Worm (Caenorhabditis elegans) whole organism, L4 larva: Measurements from ENCODE around the gene gpb-1.
A peak's percentile ranks its signal among the peaks of the same experiment; 100 is the strongest.

Experiments
- F26F4.8 ChIP-seq: fragments of 200-800 bp; sonication (Bioruptor generic); conservative IDR thresholded peaks from 2 replicates; pipeline ENCODE4 v1.3.6; 2022; ENCODE audit warnings: missing genetic modification characterization, missing compliant biosample characterization
- F37D6.2 ChIP-seq: sonication (generic microtip); optimal IDR thresholded peaks from 2 replicates; lab custom pipeline; 2016; ENCODE audit warnings: mild to moderate bottlenecking, missing genetic modification characterization, missing compliant biosample characterization
- T26A8.4 ChIP-seq: fragments of 200-800 bp; sonication (Bioruptor generic); IDR thresholded peaks from 2 replicates; pipeline ENCODE4 v1.3.6; 2022; ENCODE audit warnings: missing genetic modification characterization, missing compliant biosample characterization
- Y48G9A.11 ChIP-seq: fragments of 200-800 bp; sonication (Bioruptor generic); IDR thresholded peaks from 2 replicates; pipeline ENCODE4 v1.3.6; 2022; ENCODE audit warnings: missing genetic modification reagents, missing genetic modification characterization, missing compliant biosample characterization
- Y5F2A.4 ChIP-seq: fragments of 200-800 bp; sonication (Bioruptor generic); optimal IDR thresholded peaks from 2 replicates; lab custom pipeline; 2018; ENCODE audit warnings: mild to moderate bottlenecking, missing genetic modification characterization, missing compliant biosample characterization
- ZK337.2 ChIP-seq: fragments of 200-800 bp; sonication (Bioruptor generic); IDR thresholded peaks from 2 replicates; pipeline ENCODE4 v1.3.6; 2022; ENCODE audit warnings: missing genetic modification reagents, missing genetic modification characterization, missing compliant biosample characterization
- ZK546.5 ChIP-seq, 2 experiments: sonication (generic microtip); optimal IDR thresholded peaks; 2 replicates each; lab custom pipeline; 2017; ENCODE audit warnings: missing biosample characterization in 2 of 2, missing genetic modification characterization in 2 of 2
- ama-1 ChIP-seq: fragments of 150-350 bp; optimal IDR thresholded peaks from 2 replicates; lab custom pipeline; 2014; ENCODE audit warnings: inconsistent platforms, mixed read lengths
- arid-1 ChIP-seq: fragments of 200-800 bp; sonication (Bioruptor generic); conservative IDR thresholded peaks from 2 replicates; pipeline ENCODE4 v1.3.6; 2022; ENCODE audit warnings: missing genetic modification reagents, missing genetic modification characterization, missing compliant biosample characterization
- ceh-20 ChIP-seq: fragments of 200-800 bp; sonication (Bioruptor generic); IDR thresholded peaks from 2 replicates; pipeline ENCODE4 v1.3.6; 2022; ENCODE audit warnings: missing genetic modification reagents, missing genetic modification characterization, missing compliant biosample characterization
- ceh-28 ChIP-seq: fragments of 150-350 bp; optimal IDR thresholded peaks from 2 replicates; lab custom pipeline; 2014; ENCODE audit warnings: missing biosample characterization, missing genetic modification reagents, missing genetic modification characterization
- ceh-32 ChIP-seq: sonication (generic microtip); optimal IDR thresholded peaks from 2 replicates; lab custom pipeline; 2016; ENCODE audit warnings: mild to moderate bottlenecking, missing genetic modification characterization, missing compliant biosample characterization; ENCODE audit not compliant: poor library complexity
- ceh-44 ChIP-seq: fragments of 200-800 bp; sonication (Bioruptor generic); IDR thresholded peaks from 2 replicates; pipeline ENCODE4 v1.3.6; 2022; ENCODE audit warnings: missing genetic modification reagents, missing genetic modification characterization, missing compliant biosample characterization
- cey-2 ChIP-seq: sonication (generic microtip); optimal IDR thresholded peaks from 3 replicates; lab custom pipeline; 2017; ENCODE audit warnings: missing genetic modification characterization, mild to moderate bottlenecking, missing compliant biosample characterization, antibody characterized with exemption, borderline replicate concordance; ENCODE audit not compliant: insufficient read depth
- ctbp-1 ChIP-seq: fragments of 200-800 bp; sonication (Bioruptor generic); IDR thresholded peaks from 2 replicates; pipeline ENCODE4 v1.3.6; 2022; ENCODE audit warnings: missing genetic modification reagents, missing genetic modification characterization, missing compliant biosample characterization
- daf-16 ChIP-seq, 3 experiments: sonication (generic microtip); optimal IDR thresholded peaks; 2 replicates each; lab custom pipeline; 2016 to 2017; ENCODE audit warnings: missing genetic modification characterization in 3 of 3, missing genetic modification reagents in 3 of 3, mild to moderate bottlenecking in 2 of 3, missing compliant biosample characterization in 2 of 3, missing biosample characterization in 1 of 3, moderate library complexity in 1 of 3
- daf-19 ChIP-seq: fragments of 200-800 bp; sonication (Bioruptor generic); conservative IDR thresholded peaks from 2 replicates; pipeline ENCODE4 v1.3.6; 2022; ENCODE audit warnings: missing genetic modification characterization, missing compliant biosample characterization
- dmd-6 ChIP-seq: fragments of 200-800 bp; sonication (Bioruptor generic); IDR thresholded peaks from 2 replicates; pipeline ENCODE4 v1.3.6; 2022; ENCODE audit warnings: missing genetic modification reagents, missing genetic modification characterization, missing compliant biosample characterization
- dmd-8 ChIP-seq: fragments of 200-800 bp; sonication (Bioruptor generic); IDR thresholded peaks from 2 replicates; pipeline ENCODE4 v1.3.6; 2022; ENCODE audit warnings: missing genetic modification characterization, missing compliant biosample characterization
- dmd-9 ChIP-seq: fragments of 200-800 bp; sonication (Bioruptor generic); IDR thresholded peaks from 2 replicates; pipeline ENCODE4 v1.3.6; 2022; ENCODE audit warnings: missing genetic modification reagents, missing genetic modification characterization, missing compliant biosample characterization
- dpl-1 ChIP-seq: fragments of 150-350 bp; optimal IDR thresholded peaks from 2 replicates; lab custom pipeline; 2014; ENCODE audit warnings: missing biosample characterization, missing genetic modification reagents, missing genetic modification characterization
- egl-27 ChIP-seq: sonication (generic microtip); optimal IDR thresholded peaks from 3 replicates; lab custom pipeline; 2017; ENCODE audit warnings: missing biosample characterization, missing genetic modification reagents, missing genetic modification characterization
- hif-1 ChIP-seq, 2 experiments: sonication (generic microtip); optimal IDR thresholded peaks; 2 replicates each; lab custom pipeline; 2016 to 2017; ENCODE audit warnings: missing compliant biosample characterization in 2 of 2, missing genetic modification characterization in 2 of 2, missing genetic modification reagents in 2 of 2, missing genotype in 2 of 2, mild to moderate bottlenecking in 1 of 2
- hlh-30 ChIP-seq: sonication (generic microtip); optimal IDR thresholded peaks from 2 replicates; lab custom pipeline; 2017; ENCODE audit warnings: antibody characterized with exemption, mild to moderate bottlenecking, missing genetic modification characterization, missing compliant biosample characterization; ENCODE audit not compliant: insufficient read depth
- lin-15B ChIP-seq: fragments of 150-350 bp; sonication (generic microtip); optimal IDR thresholded peaks from 3 replicates; lab custom pipeline; 2014; ENCODE audit warnings: missing biosample characterization, missing genetic modification characterization
- lin-39 ChIP-seq: fragments of 150-350 bp; optimal IDR thresholded peaks from 2 replicates; lab custom pipeline; 2014; ENCODE audit warnings: missing biosample characterization, missing genetic modification reagents, missing genetic modification characterization
- madf-9 ChIP-seq: fragments of 200-800 bp; sonication (Bioruptor generic); conservative IDR thresholded peaks from 2 replicates; pipeline ENCODE4 v1.3.6; 2022; ENCODE audit warnings: missing genetic modification reagents, missing genetic modification characterization, missing compliant biosample characterization
- mdl-1 ChIP-seq, 2 experiments: fragments of 150-350 bp in 1 of 2; sonication (generic microtip) in 1 of 2; optimal IDR thresholded peaks; 2 replicates each; lab custom pipeline; 2014 to 2017; ENCODE audit warnings: missing biosample characterization in 2 of 2, missing genetic modification characterization in 2 of 2
- mxl-3 ChIP-seq: fragments of 200-800 bp; sonication (Bioruptor generic); optimal IDR thresholded peaks from 2 replicates; lab custom pipeline; 2018; ENCODE audit warnings: mild to moderate bottlenecking, missing genetic modification characterization, missing compliant biosample characterization
- nhr-102 ChIP-seq: sonication (generic microtip); optimal IDR thresholded peaks from 2 replicates; lab custom pipeline; 2016; ENCODE audit warnings: mild to moderate bottlenecking, missing genetic modification characterization, moderate library complexity, missing compliant biosample characterization
- nhr-25 ChIP-seq: sonication (generic microtip); optimal IDR thresholded peaks from 2 replicates; lab custom pipeline; 2017; ENCODE audit warnings: missing genetic modification characterization, mild to moderate bottlenecking, missing compliant biosample characterization, antibody characterized with exemption, moderate library complexity, borderline replicate concordance; ENCODE audit not compliant: insufficient read depth
- nhr-28 ChIP-seq: fragments of 150-350 bp; optimal IDR thresholded peaks from 2 replicates; lab custom pipeline; 2014; ENCODE audit warnings: missing biosample characterization, missing genetic modification characterization
- nhr-42 ChIP-seq: fragments of 200-800 bp; sonication (Bioruptor generic); IDR thresholded peaks from 2 replicates; pipeline ENCODE4 v1.3.6; 2022; ENCODE audit warnings: missing genetic modification characterization, missing compliant biosample characterization
- nhr-48 ChIP-seq: sonication (generic microtip); optimal IDR thresholded peaks from 2 replicates; lab custom pipeline; 2016; ENCODE audit warnings: mild to moderate bottlenecking, missing genetic modification characterization, missing compliant biosample characterization
- nhr-6 ChIP-seq: fragments of 150-350 bp; optimal IDR thresholded peaks from 2 replicates; lab custom pipeline; 2014; ENCODE audit warnings: missing biosample characterization, missing genetic modification characterization
- nhr-76 ChIP-seq: fragments of 150-350 bp; optimal IDR thresholded peaks from 2 replicates; lab custom pipeline; 2014; ENCODE audit warnings: missing biosample characterization, missing genetic modification characterization
- nhr-77 ChIP-seq: fragments of 150-350 bp; optimal IDR thresholded peaks from 2 replicates; lab custom pipeline; 2014; ENCODE audit warnings: missing biosample characterization, missing genetic modification characterization
- php-3 ChIP-seq: fragments of 200-800 bp; sonication (Bioruptor generic); IDR thresholded peaks from 2 replicates; pipeline ENCODE4 v1.3.6; 2022; ENCODE audit warnings: missing genetic modification reagents, missing genetic modification characterization, missing compliant biosample characterization
- rbr-2 ChIP-seq: sonication (generic microtip); optimal IDR thresholded peaks from 2 replicates; lab custom pipeline; 2016; ENCODE audit warnings: missing genotype, missing genetic modification characterization, missing compliant biosample characterization
- sdz-12 ChIP-seq: fragments of 200-800 bp; sonication (Bioruptor generic); optimal IDR thresholded peaks from 2 replicates; lab custom pipeline; 2018; ENCODE audit warnings: mild to moderate bottlenecking, missing genetic modification characterization, missing compliant biosample characterization
- set-16 ChIP-seq: fragments of 200-800 bp; sonication (Bioruptor generic); IDR thresholded peaks from 2 replicates; pipeline ENCODE4 v1.3.6; 2022; ENCODE audit warnings: missing genetic modification reagents, missing genetic modification characterization, missing compliant biosample characterization
- snpc-1.2 ChIP-seq: fragments of 200-800 bp; sonication (Bioruptor generic); IDR thresholded peaks from 2 replicates; pipeline ENCODE4 v1.3.6; 2022; ENCODE audit warnings: missing genetic modification reagents, missing genetic modification characterization, missing compliant biosample characterization
- snpc-4 ChIP-seq: fragments of 150-350 bp; optimal IDR thresholded peaks from 2 replicates; lab custom pipeline; 2014; ENCODE audit warnings: missing biosample characterization, missing genetic modification characterization
- unc-62 ChIP-seq, 3 experiments: fragments of 150-350 bp in 1 of 3; sonication (generic microtip); optimal IDR thresholded peaks in 2 of 3; peaks in 1 of 3; 1 replicate in 1 of 3; 2 replicates in 2 of 3; lab custom pipeline; 2014 to 2017; ENCODE audit warnings: missing biosample characterization in 3 of 3, missing genetic modification characterization in 3 of 3, missing genetic modification reagents in 3 of 3, missing genotype in 1 of 3
- zip-11 ChIP-seq: fragments of 200-800 bp; sonication (Bioruptor generic); IDR thresholded peaks from 2 replicates; pipeline ENCODE4 v1.3.6; 2022; ENCODE audit warnings: missing genetic modification characterization, missing compliant biosample characterization
- ztf-11 ChIP-seq: fragments of 150-350 bp; optimal IDR thresholded peaks from 2 replicates; lab custom pipeline; 2014; ENCODE audit warnings: missing biosample characterization, missing genetic modification characterization

The gpb-1 gene

ce11 chrII:11710771-11711170 is 37.6 kb downstream of the gpb-1 start:
- TF ChIP-seq ztf-11 = no peak
- TF ChIP-seq rbr-2 (tag; lab: Kevin White, UChicago) = no peak
- no peak for TF ChIP-seq daf-16 (GFP tag; optimal IDR thresholded peaks at IDR 0.05; lab: Kevin White, UChicago)
- TF ChIP-seq daf-16 (tag; optimal IDR thresholded peaks at IDR 0.05; lab: Kevin White, UChicago) = no peak
- no peak for TF ChIP-seq cey-2 (tag; lab: Kevin White, UChicago)
- TF ChIP-seq Y5F2A.4 (GFP tag; lab: Kevin White, UChicago) = no peak
- no peak for TF ChIP-seq ceh-28 (tag; lab: Kevin White, UChicago)
- no peak for TF ChIP-seq snpc-4 (tag; lab: Kevin White, UChicago)
- no peak for TF ChIP-seq sdz-12 (GFP tag; lab: Kevin White, UChicago)
- TF ChIP-seq nhr-28 (tag; lab: Kevin White, UChicago) = peak; percentile 78

DNA sequence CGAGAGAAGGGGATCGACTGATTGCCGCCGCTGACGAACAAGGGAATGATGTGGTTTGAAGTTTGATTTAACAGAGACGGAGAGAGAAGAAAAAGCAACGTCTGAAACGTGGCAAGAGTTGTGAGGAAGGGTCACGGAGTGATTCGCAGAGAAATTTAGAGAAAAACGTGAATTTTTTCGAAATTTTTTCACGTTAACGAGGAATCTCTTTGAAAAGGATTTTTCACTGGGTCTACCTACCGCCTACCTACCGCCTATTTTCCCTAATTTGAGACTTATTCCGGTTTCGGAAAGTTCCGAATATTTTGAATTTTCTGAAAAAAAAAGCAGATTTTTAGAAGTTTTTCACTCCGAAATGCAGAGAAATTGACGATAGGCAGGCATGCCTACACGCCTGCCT is 38.9 kb downstream of the gpb-1 start, which contains the start of gene fcmt-1:
TSS of gene fcmt-1 (minus strand) at position 101 of the 400 bp plus-strand sequence.
- no peak for TF ChIP-seq nhr-77 (tag; lab: Kevin White, UChicago)
- TF ChIP-seq, all 104 proteins: peak for 0

DNA sequence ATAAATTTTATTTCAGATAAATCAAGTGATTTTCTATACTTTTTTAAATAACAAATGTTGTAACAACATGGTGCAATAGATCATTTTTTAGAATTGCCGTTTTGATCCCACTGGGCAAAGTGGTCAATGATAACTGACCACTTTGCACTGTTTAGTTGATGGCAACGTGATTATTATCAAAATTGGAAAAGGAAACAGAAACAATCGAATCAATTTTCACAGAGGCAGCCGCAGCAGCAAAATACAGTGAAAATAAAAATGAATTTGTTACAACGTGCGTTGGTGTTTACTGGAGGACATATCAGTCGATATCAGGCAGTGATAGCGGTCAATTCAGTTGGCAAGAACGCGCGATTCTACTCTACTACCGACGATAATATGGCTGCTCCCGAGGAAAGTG is 42.6 kb downstream of the gpb-1 start, which contains the start of gene VF13D12L.3:
TSS of gene VF13D12L.3 (plus strand) at position 223 of the 400 bp plus-strand sequence.
- no peak for TF ChIP-seq madf-9 (GFP tag; lab: Robert Waterston, UW)
- no peak for TF ChIP-seq ceh-20 (GFP tag; lab: Robert Waterston, UW)
- no peak for TF ChIP-seq Y48G9A.11 (GFP tag; lab: Robert Waterston, UW)
- no peak for TF ChIP-seq F26F4.8 (GFP tag; lab: Robert Waterston, UW)
- no peak for TF ChIP-seq daf-19 (GFP tag; lab: Robert Waterston, UW)
- peak in 1 of 2 experiments; percentile 86 for TF ChIP-seq hif-1 (tag; optimal IDR thresholded peaks at IDR 0.05; lab: Kevin White, UChicago)
- TF ChIP-seq ctbp-1 = no peak
- no peak for TF ChIP-seq ceh-44 (GFP tag; lab: Robert Waterston, UW)
- TF ChIP-seq ama-1 = no peak
- TF ChIP-seq nhr-6 (tag; lab: Kevin White, UChicago) = no peak
- TF ChIP-seq lin-15B (tag; lab: Kevin White, UChicago) = no peak
- TF ChIP-seq nhr-102 = no peak
- no peak for TF ChIP-seq zip-11 (GFP tag; lab: Robert Waterston, UW)
- TF ChIP-seq ZK546.5 (tag; optimal IDR thresholded peaks at IDR 0.05; lab: Kevin White, UChicago) = no peak
- no peak for TF ChIP-seq dmd-9
- TF ChIP-seq arid-1 (GFP tag; lab: Robert Waterston, UW) = no peak
- no peak for TF ChIP-seq ZK337.2 (GFP tag; lab: Robert Waterston, UW)
- no peak for TF ChIP-seq sdz-12 (GFP tag; lab: Kevin White, UChicago)
- TF ChIP-seq dmd-8 (GFP tag; lab: Robert Waterston, UW) = no peak
- no peak for TF ChIP-seq nhr-42 (GFP tag; lab: Robert Waterston, UW)
- no peak for TF ChIP-seq nhr-48 (tag; lab: Kevin White, UChicago)
- no peak for TF ChIP-seq php-3 (GFP tag; lab: Robert Waterston, UW)
- no peak for TF ChIP-seq T26A8.4
- TF ChIP-seq mxl-3 (GFP tag; lab: Kevin White, UChicago) = peak; percentile 84
- no peak for TF ChIP-seq set-16
- no peak for TF ChIP-seq egl-27 (tag; lab: Kevin White, UChicago)
- TF ChIP-seq F37D6.2 (tag; lab: Kevin White, UChicago) = no peak
- no peak for TF ChIP-seq nhr-76
- peak; percentile 50 for TF ChIP-seq dmd-6
- TF ChIP-seq lin-39 (tag; lab: Kevin White, UChicago) = no peak
- TF ChIP-seq dpl-1 = no peak
- no peak for TF ChIP-seq nhr-25 (tag; lab: Kevin White, UChicago)
- no peak for TF ChIP-seq ceh-32 (tag; lab: Kevin White, UChicago)
- peak; percentile 63 for TF ChIP-seq nhr-28 (tag; lab: Kevin White, UChicago)
- TF ChIP-seq unc-62 (GFP tag; optimal IDR thresholded peaks at IDR 0.05 in 1 of 2; lab: Kevin White, UChicago) = peak in 1 of 2 experiments; percentile 67
- no peak for TF ChIP-seq unc-62 (tag; optimal IDR thresholded peaks at IDR 0.05; lab: Kevin White, UChicago)
- peak in 1 of 2 experiments; percentile 40 for TF ChIP-seq mdl-1 (tag; optimal IDR thresholded peaks at IDR 0.05; lab: Kevin White, UChicago)
- no peak for TF ChIP-seq snpc-1.2 (GFP tag; lab: Robert Waterston, UW)
- TF ChIP-seq rbr-2 (tag; lab: Kevin White, UChicago) = no peak
- no peak for TF ChIP-seq hlh-30 (tag; lab: Kevin White, UChicago)
